Worm (Caenorhabditis elegans) whole organism, young adult: ENCODE data around the gene ecps-1.

Source experiments
- C06A6.2 ChIP-seq: fragments of 200-800 bp; sonication (Bioruptor generic); conservative IDR thresholded peaks from 2 replicates; pipeline ENCODE4 v1.3.6; 2022; ENCODE audit warnings: missing genetic modification characterization, missing compliant biosample characterization
- T26A5.8 ChIP-seq: sonication (generic microtip); optimal IDR thresholded peaks from 2 replicates; lab custom pipeline; 2016; ENCODE audit warnings: missing genetic modification characterization, missing compliant biosample characterization
- Y56A3A.18 ChIP-seq: fragments of 200-800 bp; sonication (Bioruptor generic); IDR thresholded peaks from 2 replicates; pipeline ENCODE4 v1.3.6; 2022; ENCODE audit warnings: missing genetic modification reagents, missing genetic modification characterization, missing compliant biosample characterization
- Y79H2A.3 ChIP-seq: fragments of 200-800 bp; sonication (Bioruptor generic); conservative IDR thresholded peaks from 2 replicates; pipeline ENCODE4 v1.3.6; 2022; ENCODE audit warnings: missing genetic modification reagents, missing genetic modification characterization, missing compliant biosample characterization
- akir-1 ChIP-seq: fragments of 200-800 bp; sonication (Bioruptor generic); optimal IDR thresholded peaks from 2 replicates; lab custom pipeline; 2018; ENCODE audit warnings: mild to moderate bottlenecking, missing genetic modification characterization, moderate library complexity, missing compliant biosample characterization
- ama-1 ChIP-seq, 3 experiments: fragments of 150-350 bp in 1 of 3; sonication (generic microtip) in 2 of 3; optimal IDR thresholded peaks; 2 replicates each; lab custom pipeline; 2014 to 2018; ENCODE audit warnings: missing biosample characterization in 2 of 3, missing genetic modification characterization in 2 of 3, missing genetic modification reagents in 2 of 3
- aptf-2 ChIP-seq: fragments of 200-800 bp; sonication (Bioruptor generic); conservative IDR thresholded peaks from 2 replicates; pipeline ENCODE4 v1.3.6; 2022; ENCODE audit warnings: missing genetic modification reagents, missing genetic modification characterization, missing compliant biosample characterization
- attf-6 ChIP-seq: fragments of 200-800 bp; sonication (Bioruptor generic); IDR thresholded peaks from 2 replicates; pipeline ENCODE4 v1.3.6; 2022; ENCODE audit warnings: missing genetic modification reagents, missing genetic modification characterization, missing compliant biosample characterization
- ceh-79 ChIP-seq: sonication (generic microtip); optimal IDR thresholded peaks from 2 replicates; lab custom pipeline; 2017; ENCODE audit warnings: mild to moderate bottlenecking, missing genetic modification characterization, missing compliant biosample characterization
- chd-7 ChIP-seq: sonication (generic microtip); optimal IDR thresholded peaks from 2 replicates; lab custom pipeline; 2016; ENCODE audit warnings: mild to moderate bottlenecking, missing genetic modification characterization, moderate library complexity, missing compliant biosample characterization
- dpl-1 ChIP-seq: fragments of 150-350 bp; optimal IDR thresholded peaks from 2 replicates; lab custom pipeline; 2014; ENCODE audit warnings: missing biosample characterization, missing genetic modification reagents, missing genetic modification characterization
- egl-18 ChIP-seq: fragments of 200-800 bp; sonication (Bioruptor generic); IDR thresholded peaks from 2 replicates; pipeline ENCODE4 v1.3.6; 2022; ENCODE audit warnings: missing genetic modification reagents, missing genetic modification characterization, missing compliant biosample characterization
- ets-4 ChIP-seq: fragments of 200-800 bp; sonication (Bioruptor generic); optimal IDR thresholded peaks from 2 replicates; lab custom pipeline; 2018; ENCODE audit warnings: mild to moderate bottlenecking, missing genetic modification characterization, missing compliant biosample characterization
- hsf-1 ChIP-seq: fragments of 200-800 bp; sonication (Bioruptor generic); IDR thresholded peaks from 2 replicates; pipeline ENCODE4 v1.3.6; 2022; ENCODE audit warnings: missing genetic modification reagents, missing genetic modification characterization, missing compliant biosample characterization
- lin-35 ChIP-seq, 3 experiments: fragments of 150-350 bp in 2 of 3; sonication (generic microtip) in 1 of 3; optimal IDR thresholded peaks; 2 replicates each; lab custom pipeline; 2014 to 2018; ENCODE audit warnings: missing biosample characterization in 3 of 3, missing genetic modification characterization in 3 of 3, missing genetic modification reagents in 3 of 3
- madf-3 ChIP-seq: fragments of 200-800 bp; sonication (Bioruptor generic); IDR thresholded peaks from 2 replicates; pipeline ENCODE4 v1.3.6; 2022; ENCODE audit warnings: missing genetic modification reagents, missing genetic modification characterization, missing compliant biosample characterization
- madf-6 ChIP-seq: fragments of 200-800 bp; sonication (Bioruptor generic); IDR thresholded peaks from 2 replicates; pipeline ENCODE4 v1.3.6; 2022; ENCODE audit warnings: missing genetic modification reagents, missing genetic modification characterization, missing compliant biosample characterization
- mes-4 ChIP-seq: sonication (generic microtip); optimal IDR thresholded peaks from 2 replicates; lab custom pipeline; 2016; ENCODE audit warnings: missing genotype, missing genetic modification characterization, missing compliant biosample characterization
- mxl-1 ChIP-seq: sonication (generic microtip); optimal IDR thresholded peaks from 2 replicates; lab custom pipeline; 2016; ENCODE audit warnings: missing genetic modification characterization, missing compliant biosample characterization
- snpc-1.3 ChIP-seq: sonication (generic microtip); optimal IDR thresholded peaks from 2 replicates; lab custom pipeline; 2017; ENCODE audit warnings: missing genetic modification characterization, mild to moderate bottlenecking, missing compliant biosample characterization, antibody characterized with exemption, moderate library complexity, missing genotype, missing genetic modification reagents; ENCODE audit not compliant: insufficient read depth
- snpc-4 ChIP-seq, 5 experiments: fragments of 150-350 bp in 1 of 5; sonication (generic microtip) in 4 of 5; optimal IDR thresholded peaks; 2 replicates each; lab custom pipeline; 2014 to 2018; ENCODE audit warnings: missing genetic modification characterization in 5 of 5, missing biosample characterization in 3 of 5, antibody characterized with exemption in 2 of 5, mild to moderate bottlenecking in 2 of 5, missing compliant biosample characterization in 2 of 5, missing genotype in 2 of 5, moderate library complexity in 2 of 5, missing genetic modification reagents in 1 of 5
- xnd-1 ChIP-seq: sonication (generic microtip); optimal IDR thresholded peaks from 2 replicates; lab custom pipeline; 2016; ENCODE audit warnings: missing genotype, missing genetic modification reagents, missing genetic modification characterization, missing compliant biosample characterization
- zfh-2 ChIP-seq: fragments of 200-800 bp; sonication (Bioruptor generic); conservative IDR thresholded peaks from 2 replicates; pipeline ENCODE4 v1.3.6; 2022; ENCODE audit warnings: missing genetic modification reagents, missing genetic modification characterization, missing compliant biosample characterization

ecps-1 gene

DNA sequence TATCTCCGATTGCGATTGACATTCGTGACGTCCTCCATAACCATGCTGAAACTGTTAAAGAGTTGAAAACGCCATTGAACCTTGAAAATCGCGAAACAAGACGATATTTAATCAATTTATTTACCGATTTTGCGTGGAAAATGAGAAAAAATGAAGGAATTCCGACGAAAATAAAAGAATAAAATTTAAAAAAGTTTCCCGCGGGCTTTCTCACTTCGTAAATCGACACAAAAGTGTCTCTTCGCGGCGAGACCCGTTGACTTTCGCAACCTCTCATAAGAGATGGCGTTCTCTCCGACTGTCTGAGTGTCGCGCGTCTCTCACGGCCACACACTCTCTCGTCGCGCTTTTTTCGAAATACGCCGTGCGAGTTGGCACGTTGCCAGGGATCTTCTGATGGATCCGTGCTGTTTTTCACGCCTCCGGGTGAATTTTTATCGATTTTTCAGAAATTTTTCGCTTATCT is 53.1 kb downstream of the ecps-1 start, which contains the start of gene hat-1 (continued):
- no peak for TF ChIP-seq Y79H2A.3 (GFP tag; lab: Robert Waterston, UW)

DNA sequence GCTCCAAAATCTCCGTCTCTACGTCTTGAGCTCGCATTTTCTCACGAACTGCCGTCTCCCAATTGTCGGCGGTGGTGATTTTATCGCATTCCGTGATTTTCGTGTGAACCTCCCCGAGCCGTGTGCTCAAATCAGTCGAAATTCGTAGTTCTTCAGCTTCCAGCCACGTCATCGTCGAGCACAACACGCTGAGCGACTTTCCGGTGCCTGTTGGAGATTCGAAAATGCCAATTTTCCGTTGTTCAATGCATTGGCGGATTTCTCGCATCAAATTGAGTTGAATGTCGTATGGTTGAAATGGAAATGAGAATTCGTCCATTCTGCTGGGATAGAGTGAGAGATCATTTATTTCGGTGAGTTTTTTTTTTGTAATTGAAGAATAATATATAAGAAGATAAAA is 55.4 kb downstream of the ecps-1 start, which contains the start of the genes M03C11.3 and chl-1:
M03C11.3 (plus strand) TSS at position 153 of the 400 bp plus-strand sequence.
chl-1 (minus strand) TSS at position 323 of the 400 bp plus-strand sequence.
- TF ChIP-seq lin-35 (GFP tag; optimal IDR thresholded peaks at IDR 0.05; lab: Kevin White, UChicago) (no peak), xnd-1 (tag; lab: Kevin White, UChicago) (no peak), aptf-2 (GFP tag; lab: Robert Waterston, UW) (no peak), C06A6.2 (no peak), mes-4 (tag; lab: Kevin White, UChicago) (no peak), ama-1 (optimal IDR thresholded peaks at IDR 0.05; lab: Kevin White, UChicago) (no peak), ama-1 (GFP tag; optimal IDR thresholded peaks at IDR 0.05; lab: Kevin White, UChicago) (no peak), chd-7 (tag; lab: Kevin White, UChicago) (peak; percentile 16), snpc-4 (GFP tag; optimal IDR thresholded peaks at IDR 0.05; lab: Kevin White, UChicago) (no peak), snpc-4 (tag; optimal IDR thresholded peaks at IDR 0.05; lab: Kevin White, UChicago) (no peak), dpl-1 (GFP tag; lab: Kevin White, UChicago) (no peak), ceh-79 (tag; lab: Kevin White, UChicago) (no peak), madf-3 (GFP tag; lab: Robert Waterston, UW) (no peak), Y56A3A.18 (GFP tag; lab: Robert Waterston, UW) (peak; percentile 51; the same call in 1 of the 2 replicates), akir-1 (GFP tag; lab: Kevin White, UChicago) (no peak), egl-18 (GFP tag; lab: Robert Waterston, UW) (no peak), T26A5.8 (tag; lab: Kevin White, UChicago) (no peak), ets-4 (GFP tag; lab: Kevin White, UChicago) (no peak), zfh-2 (GFP tag; lab: Robert Waterston, UW) (peak; percentile 38; the same call in 1 of the 2 replicates), madf-6 (no peak), hsf-1 (GFP tag; lab: Robert Waterston, UW) (no peak), attf-6 (GFP tag; lab: Robert Waterston, UW) (no peak), snpc-1.3 (no peak), mxl-1 (tag; lab: Kevin White, UChicago) (no peak)
